Fruit fly (Drosophila melanogaster) Kc167 (cell line): ENCODE measurements around the gene PGRP-SB1.

Experiments
- h ChIP-seq: fragments of >200 bp; optimal IDR thresholded peaks from 3 replicates; lab custom pipeline; 2018; ENCODE audit warnings: missing external identifiers
- ttk ChIP-seq: sonication (Bioruptor generic); optimal IDR thresholded peaks from 2 replicates; lab custom pipeline; 2017; ENCODE audit warnings: missing external identifiers

dm6 chr3L:16762203-16762997 lies 34.6 kb upstream of the PGRP-SB1 start:
- TF ChIP-seq ttk (lab: Kevin White, UChicago) (no peak), h (lab: Kevin White, UChicago) (no peak)
